4 worm cellular contexts compared by ENCODE assay signal in the genomic region with DNA sequence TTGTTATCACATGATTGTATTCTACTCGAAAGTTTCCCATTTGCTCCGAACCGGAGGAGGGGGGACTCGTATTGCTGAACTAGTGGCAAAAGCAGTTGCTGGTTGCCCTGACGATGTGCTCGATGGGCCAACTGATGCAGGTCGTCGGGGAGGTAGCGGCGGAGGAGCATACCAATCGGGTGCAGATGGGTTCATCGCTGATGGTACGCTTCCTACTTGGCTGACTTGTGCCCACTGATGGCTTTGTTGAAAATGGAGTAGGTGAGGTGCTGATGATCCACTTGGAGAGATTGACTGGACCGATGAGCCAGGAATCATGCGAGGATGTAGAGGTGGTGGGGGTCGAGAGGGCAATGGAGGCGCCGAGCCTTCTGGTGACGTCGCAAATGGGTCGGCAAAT.
TF ChIP-seq lines count a peak whose summit lies in the region.

No protein-coding gene starts in this region.

TF ChIP-seq in whole organism, L4 larva, 104 proteins besides CTCF, POLR2A, EP300 and RAD21:
- TF ChIP-seq attf-4 (tag; optimal IDR thresholded peaks at IDR 0.05; lab: Kevin White, UChicago), result no peak
- TF ChIP-seq mdt-29 (GFP tag; IDR thresholded peaks at IDR 0.05; lab: Robert Waterston, UW), result no peak
- TF ChIP-seq Y5F2A.4 (GFP tag; optimal IDR thresholded peaks at IDR 0.05; lab: Kevin White, UChicago), result no peak
- TF ChIP-seq set-16 (GFP tag; IDR thresholded peaks at IDR 0.05; lab: Robert Waterston, UW), result peak; percentile 66
- no peak for TF ChIP-seq lin-38 (GFP tag; IDR thresholded peaks at IDR 0.05; lab: Robert Waterston, UW)
- 0 out of 2 replicates have a peak, but pooled peaks have one; percentile 39 for TF ChIP-seq egl-43 (GFP tag; IDR thresholded peaks at IDR 0.05; lab: Robert Waterston, UW)
- no peak for TF ChIP-seq nhr-11 (tag; optimal IDR thresholded peaks at IDR 0.05; lab: Kevin White, UChicago)

TF ChIP-seq in whole organism, early embryonic, 17 proteins besides CTCF, POLR2A, EP300 and RAD21:
- TF ChIP-seq hmg-4 (GFP tag; optimal IDR thresholded peaks at IDR 0.05; lab: Kevin White, UChicago), result peak; percentile 16
- TF ChIP-seq sea-1 (GFP tag; conservative IDR thresholded peaks at IDR 0.05; lab: Robert Waterston, UW), result no peak
- peak; percentile 4 for TF ChIP-seq aly-1 (tag; optimal IDR thresholded peaks at IDR 0.05; lab: Kevin White, UChicago)

TF ChIP-seq in whole organism, late embryonic, 69 proteins besides CTCF, POLR2A, EP300 and RAD21:
- TF ChIP-seq eyg-1 (tag; optimal IDR thresholded peaks at IDR 0.05; lab: Kevin White, UChicago) (no peak), elt-4 (tag; optimal IDR thresholded peaks at IDR 0.05; lab: Kevin White, UChicago) (peak; percentile 35), unc-86 (tag; optimal IDR thresholded peaks at IDR 0.05; lab: Kevin White, UChicago) (no peak)
TF ChIP-seq in whole organism, late embryonic: peak in this region for 1.

TF ChIP-seq in whole organism, young adult, 124 proteins besides CTCF, POLR2A, EP300 and RAD21:
- TF ChIP-seq B0035.1 (tag; optimal IDR thresholded peaks at IDR 0.05; lab: Kevin White, UChicago) (no peak), fkh-3 (tag; optimal IDR thresholded peaks at IDR 0.05; lab: Kevin White, UChicago) (no peak), lin-40 (tag; optimal IDR thresholded peaks at IDR 0.05; lab: Kevin White, UChicago) (no peak), zfh-2 (GFP tag; conservative IDR thresholded peaks at IDR 0.05; lab: Robert Waterston, UW) (peak; percentile 77), chd-7 (tag; optimal IDR thresholded peaks at IDR 0.05; lab: Kevin White, UChicago) (no peak), attf-3 (GFP tag; conservative IDR thresholded peaks at IDR 0.05; lab: Robert Waterston, UW) (no peak), snpc-1.1 (tag; optimal IDR thresholded peaks at IDR 0.05; lab: Kevin White, UChicago; ENCODE audit: insufficient read depth) (no peak), madf-3 (GFP tag; IDR thresholded peaks at IDR 0.05; lab: Robert Waterston, UW) (0 out of 2 replicates have a peak, but pooled peaks have one; percentile 58)
